Worm (Caenorhabditis elegans) whole organism, early embryonic: Measurements from ENCODE around the gene R10F2.5.

Source experiments
- ama-1 ChIP-seq: fragments of 150-350 bp; optimal IDR thresholded peaks from 2 replicates; lab custom pipeline; 2014
- ets-7 ChIP-seq: sonication (generic microtip); optimal IDR thresholded peaks from 2 replicates; lab custom pipeline; 2016; ENCODE audit warnings: missing genotype, missing genetic modification characterization, missing compliant biosample characterization
- tbx-11 ChIP-seq: fragments of 200-800 bp; sonication (Bioruptor generic); IDR thresholded peaks from 2 replicates; pipeline ENCODE4 v1.3.6; 2022; ENCODE audit warnings: missing genetic modification characterization, missing compliant biosample characterization
- tbx-37 ChIP-seq: fragments of 200-800 bp; sonication (Bioruptor generic); conservative IDR thresholded peaks from 2 replicates; pipeline ENCODE4 v1.3.6; 2022; ENCODE audit warnings: missing genetic modification reagents, missing genetic modification characterization, missing compliant biosample characterization

ce11 chrIII:2914029-2914428, 10.5 kb downstream of the R10F2.5 start:
- TF ChIP-seq ama-1 (no peak), tbx-37 (GFP tag; lab: Robert Waterston, UW) (no peak), tbx-11 (no peak), ets-7 (no peak)
